Worm (Caenorhabditis elegans) whole organism, early embryonic: ENCODE measurements around the gene bath-24.

Experiments used
- F13C5.2 ChIP-seq: sonication (generic microtip); optimal IDR thresholded peaks from 2 replicates; lab custom pipeline; 2017; ENCODE audit warnings: mild to moderate bottlenecking, missing genetic modification characterization, inconsistent platforms, missing compliant biosample characterization
- ama-1 ChIP-seq: fragments of 150-350 bp; optimal IDR thresholded peaks from 2 replicates; lab custom pipeline; 2014
- ceh-13 ChIP-seq: fragments of 200-800 bp; sonication (Bioruptor generic); optimal IDR thresholded peaks from 2 replicates; lab custom pipeline; 2018; ENCODE audit warnings: mild to moderate bottlenecking, missing genetic modification characterization, missing compliant biosample characterization
- hmbx-1 ChIP-seq: sonication (generic microtip); optimal IDR thresholded peaks from 2 replicates; lab custom pipeline; 2016; ENCODE audit warnings: mild to moderate bottlenecking, missing genetic modification characterization, missing compliant biosample characterization
- sea-1 ChIP-seq: fragments of 200-800 bp; sonication (Bioruptor generic); conservative IDR thresholded peaks from 2 replicates; pipeline ENCODE4 v1.3.6; 2022; ENCODE audit warnings: missing genetic modification characterization, missing compliant biosample characterization
- tra-4 ChIP-seq: sonication (generic microtip); optimal IDR thresholded peaks from 2 replicates; lab custom pipeline; 2017; ENCODE audit warnings: missing genetic modification characterization, missing compliant biosample characterization

DNA sequence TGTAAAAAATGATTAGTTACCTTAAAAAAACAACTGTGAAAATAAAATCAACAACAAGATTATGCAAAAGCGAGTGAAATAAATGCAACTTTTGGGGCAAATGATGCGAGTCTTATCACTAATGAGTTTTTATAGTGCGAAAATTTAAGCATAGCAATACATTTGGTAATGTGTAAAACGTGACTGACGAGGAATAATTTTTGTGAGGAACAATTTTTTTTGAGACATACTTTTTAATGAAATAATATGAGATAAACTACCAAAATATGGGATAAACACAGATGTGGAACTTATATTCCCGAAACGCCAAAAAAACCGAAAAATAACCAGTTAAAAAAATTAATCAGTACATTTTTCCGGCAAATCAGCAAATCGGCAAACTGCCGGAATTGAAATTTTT, 35.0 kb upstream of the bath-24 start, which contains the start of gene F07E5.9:
- TF ChIP-seq ceh-13 (GFP tag; lab: Kevin White, UChicago) (no peak), tra-4 (tag; lab: Kevin White, UChicago) (no peak), sea-1 (GFP tag; lab: Robert Waterston, UW) (no peak), ama-1 (lab: Kevin White, UChicago) (no peak), F13C5.2 (tag; lab: Kevin White, UChicago) (no peak), hmbx-1 (tag; lab: Kevin White, UChicago) (no peak)
